Fruit fly (Drosophila melanogaster) whole organism, embryonic: ENCODE measurements around the gene Targ1.

Source experiments
- CG10366 ChIP-seq: fragments of 200-800 bp; sonication (Bioruptor generic); IDR thresholded peaks from 2 replicates; pipeline ENCODE4 v1.3.6; 2022; ENCODE audit warnings: missing biosample characterization, missing genetic modification characterization
- CG10462 ChIP-seq: fragments of 200-800 bp; sonication (Bioruptor generic); optimal IDR thresholded peaks from 2 replicates; lab custom pipeline; 2016; ENCODE audit warnings: missing biosample characterization, missing genetic modification characterization
- CG11398 ChIP-seq: fragments of 200-800 bp; sonication (Bioruptor generic); optimal IDR thresholded peaks from 2 replicates; lab custom pipeline; 2016; ENCODE audit warnings: missing biosample characterization, missing genetic modification characterization
- CG11456 ChIP-seq: fragments of 200-800 bp; sonication (Bioruptor generic); IDR thresholded peaks from 3 replicates; pipeline ENCODE4 v1.3.6; 2022; ENCODE audit warnings: missing biosample characterization, missing genetic modification characterization
- CG11504 ChIP-seq: fragments of 200-800 bp; sonication (Bioruptor generic); optimal IDR thresholded peaks from 3 replicates; lab custom pipeline; 2019; ENCODE audit warnings: missing biosample characterization, mild to moderate bottlenecking, missing genetic modification characterization, moderate library complexity
- CG13424 ChIP-seq: fragments of 200-800 bp; sonication (Bioruptor generic); optimal IDR thresholded peaks from 2 replicates; lab custom pipeline; 2019; ENCODE audit warnings: missing biosample characterization, mild to moderate bottlenecking, missing genetic modification characterization, moderate library complexity
- CG14710 ChIP-seq: fragments of 200-800 bp; sonication (Bioruptor generic); optimal IDR thresholded peaks from 3 replicates; lab custom pipeline; 2019; ENCODE audit warnings: missing biosample characterization, mild to moderate bottlenecking, missing genetic modification characterization, moderate library complexity
- CG15479 ChIP-seq: fragments of 200-800 bp; sonication (Bioruptor generic); optimal IDR thresholded peaks from 3 replicates; lab custom pipeline; 2019; ENCODE audit warnings: missing biosample characterization, mild to moderate bottlenecking, missing genetic modification characterization, moderate library complexity
- CG16863 ChIP-seq: fragments of 200-800 bp; sonication (Bioruptor generic); optimal IDR thresholded peaks from 3 replicates; lab custom pipeline; 2016; ENCODE audit warnings: missing biosample characterization, missing genetic modification characterization
- CG18011 ChIP-seq: fragments of 200-800 bp; sonication (Bioruptor generic); optimal IDR thresholded peaks from 2 replicates; lab custom pipeline; 2017; ENCODE audit warnings: missing biosample characterization, missing genetic modification characterization, mild to moderate bottlenecking, moderate library complexity, missing genotype
- CG18262 ChIP-seq: fragments of 200-800 bp; optimal IDR thresholded peaks from 3 replicates; lab custom pipeline; 2019; ENCODE audit warnings: missing biosample characterization, mild to moderate bottlenecking, missing genetic modification characterization, moderate library complexity
- CG2889 ChIP-seq: fragments of 200-800 bp; sonication (Bioruptor generic); IDR thresholded peaks from 3 replicates; pipeline ENCODE4 v1.3.6; 2022; ENCODE audit warnings: missing biosample characterization, missing genetic modification characterization
- CG30403 ChIP-seq: fragments of 200-800 bp; sonication (Bioruptor generic); optimal IDR thresholded peaks from 3 replicates; lab custom pipeline; 2016; ENCODE audit warnings: missing biosample characterization, missing genetic modification characterization
- CG31441 ChIP-seq: fragments of 200-800 bp; sonication (Bioruptor generic); IDR thresholded peaks from 2 replicates; pipeline ENCODE4 v1.3.6; 2022; ENCODE audit warnings: missing biosample characterization, missing genetic modification characterization
- CG4617 ChIP-seq: fragments of 200-800 bp; sonication (Bioruptor generic); optimal IDR thresholded peaks from 3 replicates; lab custom pipeline; 2016; ENCODE audit warnings: missing biosample characterization, missing genetic modification characterization, borderline replicate concordance
- CG6175 ChIP-seq: fragments of 200-800 bp; sonication (Bioruptor generic); IDR thresholded peaks from 3 replicates; pipeline ENCODE4 v1.3.6; 2022; ENCODE audit warnings: missing biosample characterization, missing genetic modification characterization
- CG7745 ChIP-seq: fragments of 200-800 bp; sonication (Bioruptor generic); optimal IDR thresholded peaks from 2 replicates; lab custom pipeline; 2018; ENCODE audit warnings: missing biosample characterization, mild to moderate bottlenecking, missing genetic modification characterization, moderate library complexity
- CG7839 ChIP-seq: fragments of 200-800 bp; sonication (Bioruptor generic); optimal IDR thresholded peaks from 3 replicates; lab custom pipeline; 2018; ENCODE audit warnings: missing biosample characterization, mild to moderate bottlenecking, missing genetic modification characterization, moderate library complexity
- CG7987 ChIP-seq: fragments of 200-800 bp; sonication (Bioruptor generic); optimal IDR thresholded peaks from 2 replicates; lab custom pipeline; 2018; ENCODE audit warnings: missing biosample characterization, mild to moderate bottlenecking, missing genetic modification characterization, moderate library complexity
- CG8478 ChIP-seq: fragments of >200 bp; optimal IDR thresholded peaks from 2 replicates; lab custom pipeline; 2018
- CG9609 ChIP-seq: fragments of 200-800 bp; sonication (Bioruptor generic); optimal IDR thresholded peaks from 3 replicates; lab custom pipeline; 2016; ENCODE audit warnings: missing biosample characterization, missing genetic modification characterization
- CTCF ChIP-seq: fragments of 200-800 bp; sonication (Bioruptor generic); optimal IDR thresholded peaks from 2 replicates; lab custom pipeline; 2017; ENCODE audit warnings: missing biosample characterization, mild to moderate bottlenecking, missing genetic modification characterization, moderate library complexity
- D19B ChIP-seq: fragments of 200-800 bp; sonication (Bioruptor generic); optimal IDR thresholded peaks from 2 replicates; lab custom pipeline; 2017; ENCODE audit warnings: missing biosample characterization, mild to moderate bottlenecking, missing genetic modification characterization
- Drgx ChIP-seq: fragments of 200-800 bp; sonication (Bioruptor generic); IDR thresholded peaks from 2 replicates; pipeline ENCODE4 v1.3.6; 2022; ENCODE audit warnings: missing biosample characterization, missing genetic modification characterization
- E2f1 ChIP-seq: fragments of 200-800 bp; sonication (Bioruptor generic); IDR thresholded peaks from 2 replicates; pipeline ENCODE4 v1.3.6; 2022; ENCODE audit warnings: missing biosample characterization, missing genetic modification characterization
- ERR ChIP-seq: fragments of 200-800 bp; sonication (Bioruptor generic); optimal IDR thresholded peaks from 2 replicates; lab custom pipeline; 2016; ENCODE audit warnings: missing biosample characterization, missing genetic modification characterization
- Hsf ChIP-seq: fragments of 200-800 bp; sonication (Bioruptor generic); optimal IDR thresholded peaks from 3 replicates; lab custom pipeline; 2016; ENCODE audit warnings: missing biosample characterization, missing genetic modification characterization
- Nf-YA ChIP-seq: fragments of 200-800 bp; sonication (Bioruptor generic); IDR thresholded peaks from 2 replicates; pipeline ENCODE4 v1.3.6; 2022; ENCODE audit warnings: missing biosample characterization, missing genetic modification characterization
- Taf1 ChIP-seq: fragments of 200-800 bp; sonication (Bioruptor generic); IDR thresholded peaks from 2 replicates; pipeline ENCODE4 v1.3.6; 2022; ENCODE audit warnings: missing biosample characterization, missing genetic modification characterization
- ci ChIP-seq: fragments of 200-800 bp; sonication (Bioruptor generic); IDR thresholded peaks from 3 replicates; pipeline ENCODE4 v1.3.6; 2022; ENCODE audit warnings: missing biosample characterization, missing genetic modification characterization
- dmrt99B ChIP-seq: fragments of 200-800 bp; sonication (Bioruptor generic); optimal IDR thresholded peaks from 2 replicates; lab custom pipeline; 2018; ENCODE audit warnings: missing biosample characterization, mild to moderate bottlenecking, missing genetic modification characterization, moderate library complexity
- dysf ChIP-seq: fragments of 200-800 bp; sonication (Bioruptor generic); IDR thresholded peaks from 3 replicates; pipeline ENCODE4 v1.3.6; 2022; ENCODE audit warnings: missing biosample characterization, missing genetic modification characterization
- emc ChIP-seq: fragments of 200-800 bp; sonication (Bioruptor generic); optimal IDR thresholded peaks from 2 replicates; lab custom pipeline; 2016; ENCODE audit warnings: missing biosample characterization, missing genetic modification characterization
- esg ChIP-seq: fragments of 200-800 bp; sonication (Bioruptor generic); conservative IDR thresholded peaks from 2 replicates; pipeline ENCODE4 v1.3.6; 2022; ENCODE audit warnings: missing biosample characterization, missing genetic modification characterization
- fru ChIP-seq: fragments of >200 bp; optimal IDR thresholded peaks from 2 replicates; lab custom pipeline; 2017
- gem ChIP-seq: fragments of 200-800 bp; sonication (Bioruptor generic); optimal IDR thresholded peaks from 2 replicates; lab custom pipeline; 2019; ENCODE audit warnings: missing biosample characterization, mild to moderate bottlenecking, missing genetic modification characterization, moderate library complexity
- ham ChIP-seq: fragments of 200-800 bp; sonication (Bioruptor generic); IDR thresholded peaks from 2 replicates; pipeline ENCODE4 v1.3.6; 2022; ENCODE audit warnings: missing biosample characterization, missing genetic modification characterization
- ind ChIP-seq: fragments of 200-800 bp; sonication (Bioruptor generic); optimal IDR thresholded peaks from 3 replicates; lab custom pipeline; 2016; ENCODE audit warnings: missing biosample characterization, missing genetic modification characterization
- lmd ChIP-seq: fragments of 200-800 bp; sonication (Bioruptor generic); IDR thresholded peaks from 2 replicates; pipeline ENCODE4 v1.3.6; 2022; ENCODE audit warnings: missing biosample characterization, missing genetic modification characterization
- otp ChIP-seq: fragments of 200-800 bp; sonication (Bioruptor generic); IDR thresholded peaks from 3 replicates; pipeline ENCODE4, ENCODE4 v1.3.6; 2022; ENCODE audit warnings: missing biosample characterization, missing genetic modification characterization
- pfk ChIP-seq: fragments of 200-800 bp; sonication (Bioruptor generic); optimal IDR thresholded peaks from 2 replicates; lab custom pipeline; 2018; ENCODE audit warnings: missing biosample characterization, mild to moderate bottlenecking, missing genetic modification characterization, moderate library complexity
- pzg ChIP-seq: fragments of 200-800 bp; sonication (Bioruptor generic); optimal IDR thresholded peaks from 3 replicates; lab custom pipeline; 2018; ENCODE audit warnings: missing biosample characterization, mild to moderate bottlenecking, missing genetic modification characterization, moderate library complexity
- sd ChIP-seq: fragments of 200-800 bp; sonication (Bioruptor generic); optimal IDR thresholded peaks from 3 replicates; lab custom pipeline; 2018; ENCODE audit warnings: missing biosample characterization, mild to moderate bottlenecking, missing genetic modification characterization, moderate library complexity
- sens-2 ChIP-seq: fragments of 200-800 bp; sonication (Bioruptor generic); IDR thresholded peaks from 2 replicates; pipeline ENCODE4 v1.3.6; 2022; ENCODE audit warnings: missing biosample characterization, missing genetic modification characterization
- so ChIP-seq: fragments of 200-800 bp; sonication (Bioruptor generic); IDR thresholded peaks from 3 replicates; pipeline ENCODE4 v1.3.6; 2022; ENCODE audit warnings: missing biosample characterization, missing genetic modification characterization
- tgo ChIP-seq: fragments of 200-800 bp; sonication (Bioruptor generic); IDR thresholded peaks from 3 replicates; pipeline ENCODE4 v1.3.6; 2022; ENCODE audit warnings: missing biosample characterization, missing genetic modification characterization
- trh ChIP-seq: fragments of 200-800 bp; sonication (Bioruptor generic); optimal IDR thresholded peaks from 2 replicates; lab custom pipeline; 2016; ENCODE audit warnings: missing biosample characterization, missing genetic modification characterization
- vfl ChIP-seq: fragments of 200-800 bp; sonication (Bioruptor generic); optimal IDR thresholded peaks from 2 replicates; lab custom pipeline; 2016; ENCODE audit warnings: missing biosample characterization, missing genetic modification characterization
- zen ChIP-seq: fragments of 200-800 bp; sonication (Bioruptor generic); optimal IDR thresholded peaks from 3 replicates; lab custom pipeline; 2018; ENCODE audit warnings: missing biosample characterization, mild to moderate bottlenecking, missing genetic modification characterization, moderate library complexity
- zfh1 ChIP-seq: fragments of 200-800 bp; sonication (Bioruptor generic); IDR thresholded peaks from 3 replicates; pipeline ENCODE4 v1.3.6; 2022; ENCODE audit warnings: missing biosample characterization, missing genetic modification characterization

Gene Targ1

DNA sequence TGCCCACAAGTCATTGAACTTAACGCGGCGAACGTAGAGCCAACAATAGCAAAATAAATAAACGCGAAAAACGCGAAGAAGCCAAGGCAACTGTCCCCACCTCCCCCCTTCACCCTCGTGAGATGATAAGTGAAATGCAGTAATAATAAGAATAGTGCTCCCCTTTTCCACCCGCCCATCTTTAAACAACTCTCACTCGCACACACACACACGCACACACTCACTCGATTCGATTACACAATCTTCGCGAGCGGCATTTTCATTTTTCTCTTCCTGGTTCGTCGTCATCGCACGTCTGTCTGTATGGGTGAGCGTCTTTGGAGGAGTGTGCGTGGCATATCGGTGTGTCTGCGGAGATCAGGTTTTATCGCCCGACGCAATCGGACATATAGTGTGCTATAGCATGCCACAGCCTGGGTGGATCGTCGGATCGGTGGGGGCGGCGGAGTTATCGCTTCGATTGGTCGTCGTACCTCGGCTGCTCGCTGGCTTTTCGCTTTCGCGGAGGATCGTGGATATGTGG, 22.1 kb upstream of the Targ1 start (continued):
- TF ChIP-seq ci (GFP tag; lab: Robert Waterston, UW) = 0 out of 3 replicates have a peak, but pooled peaks have one; percentile 49
- TF ChIP-seq zfh1 (GFP tag; lab: Robert Waterston, UW) = no peak
- TF ChIP-seq CG2889 (GFP tag; lab: Robert Waterston, UW) = no peak
- TF ChIP-seq CG18011 (GFP tag; lab: Kevin White, UChicago) = no peak
- no peak for TF ChIP-seq CG16863 (GFP tag; lab: Kevin White, UChicago)

dm6 chr3L:21224274-21224673, 21.6 kb upstream of the Targ1 start:
- TF ChIP-seq CG31441 (GFP tag; lab: Robert Waterston, UW) (peak; percentile 11; the same call in 1 of the 2 replicates), gem (peak; percentile 38), zen (tag; lab: Kevin White, UChicago) (no peak), CG11504 (peak; percentile 32), ham (GFP tag; lab: Robert Waterston, UW) (no peak), CG11456 (GFP tag; lab: Robert Waterston, UW) (no peak), dysf (GFP tag; lab: Robert Waterston, UW) (no peak), lmd (GFP tag; lab: Robert Waterston, UW) (no peak), CG15479 (GFP tag; lab: Kevin White, UChicago) (no peak), emc (no peak), dmrt99B (tag; lab: Kevin White, UChicago) (peak; percentile 21), CG30403 (GFP tag; lab: Kevin White, UChicago) (peak; percentile 15)
- TF ChIP-seq, all 482 proteins: peak for 5

dm6 chr3L:21223268-21223667, 20.6 kb upstream of the Targ1 start:
- TF ChIP-seq CG7987 (GFP tag; lab: Kevin White, UChicago) (no peak), CG13424 (tag; lab: Kevin White, UChicago) (peak; percentile 15), E2f1 (GFP tag; lab: Robert Waterston, UW) (no peak), fru (lab: Kevin White, UChicago) (no peak), CG14710 (tag; lab: Kevin White, UChicago) (no peak), CG2889 (GFP tag; lab: Robert Waterston, UW) (no peak), pfk (GFP tag; lab: Kevin White, UChicago) (no peak), Drgx (GFP tag; lab: Robert Waterston, UW) (peak; percentile 59), vfl (GFP tag; lab: Kevin White, UChicago) (no peak), CG4617 (GFP tag; lab: Kevin White, UChicago) (no peak), CG18262 (tag; lab: Kevin White, UChicago) (peak; percentile 26), so (GFP tag; lab: Robert Waterston, UW) (no peak), tgo (GFP tag; lab: Robert Waterston, UW) (no peak), D19B (GFP tag; lab: Kevin White, UChicago) (no peak), CG8478 (lab: Kevin White, UChicago) (no peak), dysf (GFP tag; lab: Robert Waterston, UW) (0 out of 3 replicates have a peak, but pooled peaks have one; percentile 27), CG15479 (GFP tag; lab: Kevin White, UChicago) (no peak), CG11398 (no peak), CG7839 (tag; lab: Kevin White, UChicago) (peak; percentile 51), trh (no peak), CG10462 (GFP tag; lab: Kevin White, UChicago) (no peak), Hsf (no peak), CG10366 (GFP tag; lab: Robert Waterston, UW) (peak; percentile 30; the same call in 1 of the 2 replicates), sd (peak; percentile 91), ind (no peak), ERR (GFP tag; lab: Kevin White, UChicago) (no peak), Nf-YA (GFP tag; lab: Robert Waterston, UW) (no peak), otp (GFP tag; lab: Robert Waterston, UW) (no peak), CG6175 (GFP tag; lab: Robert Waterston, UW) (no peak), sens-2 (GFP tag; lab: Robert Waterston, UW) (no peak), CTCF (GFP tag; lab: Kevin White, UChicago) (no peak), esg (no peak), pzg (GFP tag; lab: Kevin White, UChicago) (no peak), Taf1 (GFP tag; lab: Robert Waterston, UW) (no peak), CG9609 (GFP tag; lab: Kevin White, UChicago) (no peak), CG7745 (tag; lab: Kevin White, UChicago) (no peak)
